Worm (Caenorhabditis elegans): ENCODE results near the gene lsm-4.

DNA sequence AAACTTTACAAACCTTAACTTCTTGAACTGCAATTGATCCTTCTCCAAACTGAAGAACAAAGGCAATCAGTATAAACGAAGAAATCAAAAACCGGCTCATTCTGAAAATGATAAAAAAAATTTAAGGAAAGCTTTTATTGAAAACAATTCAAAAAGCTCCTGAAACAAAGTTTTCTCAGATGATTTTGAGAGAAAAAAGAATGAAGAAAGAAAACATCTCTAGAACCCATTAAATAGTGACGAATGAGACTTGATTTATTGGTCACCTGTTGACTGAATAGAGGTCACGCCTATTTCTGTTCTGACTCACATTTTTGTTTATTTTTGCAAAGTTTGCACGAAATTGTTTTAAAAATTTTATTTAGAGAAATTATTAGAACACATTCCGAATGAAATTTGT, 41.7 kb downstream of the lsm-4 start, which contains the start of gene E04F6.8:
- TF ChIP-seq che-1 (tag; optimal IDR thresholded peaks at IDR 0.05) (no peak), ama-1 (optimal IDR thresholded peaks at IDR 0.05) (no peak), hlh-6 (tag; optimal IDR thresholded peaks at IDR 0.05) (no peak), syd-9 (tag; optimal IDR thresholded peaks at IDR 0.05) (no peak), pha-2 (tag; optimal IDR thresholded peaks at IDR 0.05) (no peak), madf-2 (tag; optimal IDR thresholded peaks at IDR 0.05) (no peak)

Measured in whole organism, late embryonic.